Worm (Caenorhabditis elegans) whole organism, L4/young adult: ENCODE results near the gene rps-18.

Experiments
- W03F9.2 ChIP-seq: fragments of 150-350 bp; optimal IDR thresholded peaks from 2 replicates; lab custom pipeline; 2014; ENCODE audit warnings: missing biosample characterization, missing genetic modification characterization
- dao-5 ChIP-seq: sonication (generic microtip); optimal IDR thresholded peaks from 2 replicates; lab custom pipeline; 2016; ENCODE audit warnings: missing genotype, missing genetic modification characterization, moderate library complexity, missing compliant biosample characterization
- him-1 ChIP-seq: sonication (generic microtip); optimal IDR thresholded peaks from 2 replicates; lab custom pipeline; 2016; ENCODE audit warnings: missing genotype, missing genetic modification reagents, missing genetic modification characterization, missing compliant biosample characterization

DNA sequence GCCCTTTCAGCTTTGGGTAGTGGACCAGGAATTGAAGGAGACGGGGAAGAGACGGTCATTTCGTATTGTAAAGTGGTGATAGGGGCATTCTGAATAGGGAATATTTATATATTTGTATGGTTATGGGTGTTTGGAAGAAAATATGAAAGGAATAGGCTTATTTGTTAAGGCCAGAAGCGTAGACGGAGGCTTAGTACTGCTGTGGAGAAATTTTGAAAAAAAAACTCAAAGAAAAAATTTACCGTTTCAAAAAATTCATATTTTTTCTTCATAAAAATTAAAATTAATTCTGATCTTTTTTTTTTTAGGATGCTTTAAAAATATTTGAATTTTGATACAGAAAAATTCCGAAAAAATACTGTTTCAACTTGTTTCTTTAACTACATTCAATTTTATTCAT lies 3.5 kb downstream of the rps-18 start, which contains the start of gene hhat-2:
- TF ChIP-seq him-1 (tag; lab: Kevin White, UChicago) = no peak
- TF ChIP-seq dao-5 = no peak
- TF ChIP-seq W03F9.2 (tag; lab: Kevin White, UChicago) = no peak
